Comparison of ENCODE assay signal across 1 fruit fly cellular context in genomic region chr3L:12843056-12843799, dm6.
TF ChIP-seq lines count a peak whose summit lies in the region.

Gene nebu, minus strand, starts transcription at chr3L:12843106.

TF ChIP-seq in whole organism, embryonic, 481 proteins besides CTCF, POLR2A, EP300 and RAD21 (continued from another document and continues in another):
- TF ChIP-seq az2 (GFP tag; optimal IDR thresholded peaks at IDR 0.05; lab: Kevin White, UChicago) (peak; percentile 93), CG16813 (GFP tag; IDR thresholded peaks at IDR 0.05; lab: Robert Waterston, UW; ENCODE audit: partially characterized antibody) (no peak), gce (GFP tag; IDR thresholded peaks at IDR 0.05; lab: Robert Waterston, UW) (peak; percentile 92; the same call in 2 of the 3 replicates), Myb (GFP tag; optimal IDR thresholded peaks at IDR 0.05; lab: Kevin White, UChicago) (peak; percentile 89), bcd (GFP tag; optimal IDR thresholded peaks at IDR 0.05; lab: Kevin White, UChicago) (peak; percentile 97), grau (tag; optimal IDR thresholded peaks at IDR 0.05; lab: Kevin White, UChicago) (peak; percentile 96), gcm (GFP tag; optimal IDR thresholded peaks at IDR 0.05; lab: Kevin White, UChicago) (peak; percentile 89), CG14050 (GFP tag; IDR thresholded peaks at IDR 0.05; lab: Robert Waterston, UW) (peak; percentile 94), CG15479 (GFP tag; optimal IDR thresholded peaks at IDR 0.05; lab: Kevin White, UChicago) (no peak), Usf (GFP tag; optimal IDR thresholded peaks at IDR 0.05; lab: Kevin White, UChicago) (peak; percentile 92), vnd (GFP tag; IDR thresholded peaks at IDR 0.05; lab: Robert Waterston, UW; ENCODE audit: partially characterized antibody) (no peak), fd102C (GFP tag; optimal IDR thresholded peaks at IDR 0.05; lab: Kevin White, UChicago) (peak; percentile 5), dmrt11E (tag; optimal IDR thresholded peaks at IDR 0.05; lab: Kevin White, UChicago) (peak; percentile 78), fd3F (GFP tag; optimal IDR thresholded peaks at IDR 0.05; lab: Kevin White, UChicago) (peak; percentile 96), CG15601 (tag; optimal IDR thresholded peaks at IDR 0.05; lab: Kevin White, UChicago) (peak; percentile 75), pzg (GFP tag; optimal IDR thresholded peaks at IDR 0.05; lab: Kevin White, UChicago) (peak; percentile 33), CG30403 (GFP tag; optimal IDR thresholded peaks at IDR 0.05; lab: Kevin White, UChicago) (peak; percentile 96), tgo (GFP tag; IDR thresholded peaks at IDR 0.05; lab: Robert Waterston, UW) (peak; percentile 96), Rx (GFP tag; IDR thresholded peaks at IDR 0.05; lab: Robert Waterston, UW) (no peak; the same call in 1 of the 2 replicates), CG7928 (GFP tag; optimal IDR thresholded peaks at IDR 0.05; lab: Kevin White, UChicago) (peak; percentile 78), Optix (GFP tag; IDR thresholded peaks at IDR 0.05; lab: Robert Waterston, UW) (no peak), gcm2 (GFP tag; optimal IDR thresholded peaks at IDR 0.05; lab: Kevin White, UChicago) (peak; percentile 93), Drgx (GFP tag; IDR thresholded peaks at IDR 0.05; lab: Robert Waterston, UW) (peak; percentile 97), CG8478 (optimal IDR thresholded peaks at IDR 0.05; lab: Kevin White, UChicago) (no peak), seq (GFP tag; IDR thresholded peaks at IDR 0.05; lab: Robert Waterston, UW) (peak; percentile 94), nmo (GFP tag; optimal IDR thresholded peaks at IDR 0.05; lab: Kevin White, UChicago) (peak; percentile 88), ab (GFP tag; optimal IDR thresholded peaks at IDR 0.05; lab: Kevin White, UChicago) (peak; percentile 95), zfh2 (GFP tag; optimal IDR thresholded peaks at IDR 0.05; lab: Kevin White, UChicago) (peak; percentile 98), CG9215 (GFP tag; IDR thresholded peaks at IDR 0.05; lab: Robert Waterston, UW) (peak; percentile 94), zf30C (GFP tag; optimal IDR thresholded peaks at IDR 0.05; lab: Kevin White, UChicago) (peak; percentile 89), CG1603 (tag; optimal IDR thresholded peaks at IDR 0.05; lab: Kevin White, UChicago) (peak; percentile 91), CG14965 (GFP tag; optimal IDR thresholded peaks at IDR 0.05; lab: Kevin White, UChicago; ENCODE audit: borderline replicate concordance) (peak; percentile 81), Kr (GFP tag; optimal IDR thresholded peaks at IDR 0.05; lab: Kevin White, UChicago) (no peak), E2f1 (GFP tag; IDR thresholded peaks at IDR 0.05; lab: Robert Waterston, UW) (peak; percentile 97), CG33557 (GFP tag; optimal IDR thresholded peaks at IDR 0.05; lab: Kevin White, UChicago) (peak; percentile 47), CG17186 (GFP tag; optimal IDR thresholded peaks at IDR 0.05; lab: Kevin White, UChicago) (peak; percentile 52), CG10147 (GFP tag; optimal IDR thresholded peaks at IDR 0.05; lab: Kevin White, UChicago) (peak; percentile 96), CG9727 (GFP tag; optimal IDR thresholded peaks at IDR 0.05; lab: Kevin White, UChicago) (peak; percentile 96), CG13894 (tag; optimal IDR thresholded peaks at IDR 0.05; lab: Kevin White, UChicago) (peak; percentile 98), Hr3 (GFP tag; optimal IDR thresholded peaks at IDR 0.05; lab: Kevin White, UChicago) (peak; percentile 93), dm (GFP tag; optimal IDR thresholded peaks at IDR 0.05; lab: Kevin White, UChicago) (peak; percentile 88), CG7357 (GFP tag; IDR thresholded peaks at IDR 0.05; lab: Robert Waterston, UW) (peak; percentile 88), CG1024 (GFP tag; IDR thresholded peaks at IDR 0.05; lab: Robert Waterston, UW) (peak; percentile 85), Dip2 (GFP tag; IDR thresholded peaks at IDR 0.05; lab: Robert Waterston, UW) (peak; percentile 69; the same call in 1 of the 2 replicates), repo (GFP tag; optimal IDR thresholded peaks at IDR 0.05; lab: Kevin White, UChicago) (peak; percentile 94), CG7963 (GFP tag; IDR thresholded peaks at IDR 0.05; lab: Robert Waterston, UW; ENCODE audit: partially characterized antibody) (no peak), crol (GFP tag; IDR thresholded peaks at IDR 0.05; lab: Robert Waterston, UW) (peak; percentile 61), bsh (GFP tag; optimal IDR thresholded peaks at IDR 0.05; lab: Kevin White, UChicago) (peak; percentile 92), Neu2 (GFP tag; optimal IDR thresholded peaks at IDR 0.05; lab: Kevin White, UChicago; ENCODE audit: borderline replicate concordance) (peak; percentile 89), ERR (GFP tag; optimal IDR thresholded peaks at IDR 0.05; lab: Kevin White, UChicago) (peak; percentile 97), HLH4C (GFP tag; IDR thresholded peaks at IDR 0.05; lab: Robert Waterston, UW; ENCODE audit: partially characterized antibody) (no peak), Dip3 (GFP tag; optimal IDR thresholded peaks at IDR 0.05; lab: Kevin White, UChicago) (peak; percentile 98), otp (GFP tag; IDR thresholded peaks at IDR 0.05; lab: Robert Waterston, UW) (peak; percentile 92), ind (GFP tag; optimal IDR thresholded peaks at IDR 0.05; lab: Kevin White, UChicago) (peak; percentile 97), Doc3 (GFP tag; IDR thresholded peaks at IDR 0.05; lab: Robert Waterston, UW; ENCODE audit: partially characterized antibody) (no peak), CG18011 (GFP tag; optimal IDR thresholded peaks at IDR 0.05; lab: Kevin White, UChicago) (peak; percentile 85), Scr (GFP tag; IDR thresholded peaks at IDR 0.05; lab: Robert Waterston, UW; ENCODE audit: partially characterized antibody) (no peak), Mrtf (GFP tag; IDR thresholded peaks at IDR 0.05; lab: Robert Waterston, UW) (peak; percentile 96), nom (GFP tag; optimal IDR thresholded peaks at IDR 0.05; lab: Kevin White, UChicago) (peak; percentile 92), usp (GFP tag; optimal IDR thresholded peaks at IDR 0.05; lab: Kevin White, UChicago) (no peak), sc (optimal IDR thresholded peaks at IDR 0.05; lab: Kevin White, UChicago) (no peak), sc (GFP tag; optimal IDR thresholded peaks at IDR 0.05; lab: Kevin White, UChicago) (peak; percentile 76), CG12071 (GFP tag; optimal IDR thresholded peaks at IDR 0.05; lab: Kevin White, UChicago) (peak; percentile 96), gt (GFP tag; IDR thresholded peaks at IDR 0.05; lab: Robert Waterston, UW) (no peak; the same call in none of the 2 replicates), CG5180 (GFP tag; optimal IDR thresholded peaks at IDR 0.05; lab: Kevin White, UChicago) (peak; percentile 84), CG10565 (GFP tag; optimal IDR thresholded peaks at IDR 0.05; lab: Kevin White, UChicago) (peak; percentile 83), bigmax (GFP tag; optimal IDR thresholded peaks at IDR 0.05; lab: Kevin White, UChicago) (peak; percentile 22), ash1 (GFP tag; optimal IDR thresholded peaks at IDR 0.05; lab: Kevin White, UChicago) (peak; percentile 84), Adf1 (GFP tag; IDR thresholded peaks at IDR 0.05; lab: Robert Waterston, UW) (peak; percentile 89), corto (GFP tag; optimal IDR thresholded peaks at IDR 0.05; lab: Kevin White, UChicago) (peak; percentile 98), Fer2 (tag; optimal IDR thresholded peaks at IDR 0.05; lab: Kevin White, UChicago) (peak; percentile 92), Six4 (GFP tag; optimal IDR thresholded peaks at IDR 0.05; lab: Kevin White, UChicago) (peak; percentile 89), fd64A (GFP tag; optimal IDR thresholded peaks at IDR 0.05; lab: Kevin White, UChicago) (peak; percentile 48), CG2120 (GFP tag; optimal IDR thresholded peaks at IDR 0.05; lab: Kevin White, UChicago) (peak; percentile 99), CG13287 (GFP tag; IDR thresholded peaks at IDR 0.05; lab: Robert Waterston, UW; ENCODE audit: partially characterized antibody) (0 out of 2 replicates have a peak, but pooled peaks have one; percentile 15), CG12219 (GFP tag; optimal IDR thresholded peaks at IDR 0.05; lab: Kevin White, UChicago) (peak; percentile 93), gsb (GFP tag; IDR thresholded peaks at IDR 0.05; lab: Robert Waterston, UW) (peak; percentile 96), br (optimal IDR thresholded peaks at IDR 0.05; lab: Kevin White, UChicago) (no peak), Atf3 (GFP tag; optimal IDR thresholded peaks at IDR 0.05; lab: Kevin White, UChicago) (peak; percentile 87), salm (tag; optimal IDR thresholded peaks at IDR 0.05; lab: Kevin White, UChicago) (peak; percentile 84), MBD-R2 (GFP tag; IDR thresholded peaks at IDR 0.05; lab: Robert Waterston, UW) (peak; percentile 96), pros (GFP tag; optimal IDR thresholded peaks at IDR 0.05; lab: Kevin White, UChicago) (no peak), CG10267 (tag; optimal IDR thresholded peaks at IDR 0.05; lab: Kevin White, UChicago) (peak; percentile 85), CG10979 (tag; optimal IDR thresholded peaks at IDR 0.05; lab: Kevin White, UChicago) (peak; percentile 86), Meics (GFP tag; optimal IDR thresholded peaks at IDR 0.05; lab: Kevin White, UChicago) (peak; percentile 98), sd (tag; optimal IDR thresholded peaks at IDR 0.05; lab: Kevin White, UChicago) (peak; percentile 91), Bteb2 (GFP tag; optimal IDR thresholded peaks at IDR 0.05; lab: Kevin White, UChicago) (peak; percentile 98), CG4707 (GFP tag; optimal IDR thresholded peaks at IDR 0.05; lab: Kevin White, UChicago) (peak; percentile 62), wdn (GFP tag; IDR thresholded peaks at IDR 0.05; lab: Robert Waterston, UW) (peak; percentile 97), inv (GFP tag; IDR thresholded peaks at IDR 0.05; lab: Robert Waterston, UW; ENCODE audit: partially characterized antibody) (no peak), CG11695 (GFP tag; IDR thresholded peaks at IDR 0.05; lab: Robert Waterston, UW) (peak; percentile 96), HLH3B (GFP tag; IDR thresholded peaks at IDR 0.05; lab: Robert Waterston, UW) (peak; percentile 96), CG9932 (GFP tag; IDR thresholded peaks at IDR 0.05; lab: Robert Waterston, UW) (peak; percentile 98), Tbp (GFP tag; optimal IDR thresholded peaks at IDR 0.05; lab: Kevin White, UChicago) (no peak), tx (GFP tag; optimal IDR thresholded peaks at IDR 0.05; lab: Kevin White, UChicago) (peak; percentile 96), lab (GFP tag; optimal IDR thresholded peaks at IDR 0.05; lab: Kevin White, UChicago) (peak; percentile 99), CG6813 (GFP tag; optimal IDR thresholded peaks at IDR 0.05; lab: Kevin White, UChicago) (peak; percentile 95), CG12769 (tag; optimal IDR thresholded peaks at IDR 0.05; lab: Kevin White, UChicago) (peak; percentile 98), CG3065 (GFP tag; optimal IDR thresholded peaks at IDR 0.05; lab: Kevin White, UChicago) (peak; percentile 81), CG12236 (GFP tag; optimal IDR thresholded peaks at IDR 0.05; lab: Kevin White, UChicago) (peak; percentile 82), sqz (GFP tag; optimal IDR thresholded peaks at IDR 0.05; lab: Kevin White, UChicago) (peak; percentile 72), Hmr (GFP tag; optimal IDR thresholded peaks at IDR 0.05; lab: Kevin White, UChicago) (peak; percentile 99), CG15514 (GFP tag; optimal IDR thresholded peaks at IDR 0.05; lab: Kevin White, UChicago) (peak; percentile 93), Doc2 (GFP tag; IDR thresholded peaks at IDR 0.05; lab: Robert Waterston, UW) (no peak), Oli (tag; optimal IDR thresholded peaks at IDR 0.05; lab: Kevin White, UChicago) (peak; percentile 95), CG17359 (tag; optimal IDR thresholded peaks at IDR 0.05; lab: Kevin White, UChicago) (peak; percentile 95), yki (optimal IDR thresholded peaks at IDR 0.05; lab: Kevin White, UChicago) (no peak), Side (GFP tag; optimal IDR thresholded peaks at IDR 0.05; lab: Kevin White, UChicago) (peak; percentile 97), dpn (GFP tag; optimal IDR thresholded peaks at IDR 0.05; lab: Kevin White, UChicago) (peak; percentile 97), CG6689 (GFP tag; IDR thresholded peaks at IDR 0.05; lab: Robert Waterston, UW) (peak; percentile 94; the same call in 1 of the 2 replicates), CG6791 (GFP tag; IDR thresholded peaks at IDR 0.05; lab: Robert Waterston, UW; ENCODE audit: partially characterized antibody) (no peak), fu2 (GFP tag; optimal IDR thresholded peaks at IDR 0.05; lab: Kevin White, UChicago) (peak; percentile 98), Med (GFP tag; lab: Kevin White, UChicago) (peak; percentile 99), CG3726 (GFP tag; IDR thresholded peaks at IDR 0.05; lab: Robert Waterston, UW) (no peak; the same call in 2 of the 3 replicates), CG8924 (tag; optimal IDR thresholded peaks at IDR 0.05; lab: Kevin White, UChicago) (peak; percentile 96), CG13624 (GFP tag; optimal IDR thresholded peaks at IDR 0.05; lab: Kevin White, UChicago) (peak; percentile 98), CG17912 (GFP tag; optimal IDR thresholded peaks at IDR 0.05; lab: Kevin White, UChicago) (no peak), CG7556 (GFP tag; optimal IDR thresholded peaks at IDR 0.05; lab: Kevin White, UChicago) (peak; percentile 97), twi (tag; optimal IDR thresholded peaks at IDR 0.05; lab: Kevin White, UChicago) (peak; percentile 76), shn (GFP tag; optimal IDR thresholded peaks at IDR 0.05; lab: Kevin White, UChicago) (peak; percentile 93), HLH54F (GFP tag; optimal IDR thresholded peaks at IDR 0.05; lab: Kevin White, UChicago) (peak; percentile 98), Lhr (GFP tag; optimal IDR thresholded peaks at IDR 0.05; lab: Kevin White, UChicago) (peak; percentile 59), Abd-B (GFP tag; optimal IDR thresholded peaks at IDR 0.05; lab: Kevin White, UChicago) (no peak), CG8281 (tag; optimal IDR thresholded peaks at IDR 0.05; lab: Kevin White, UChicago) (peak; percentile 65), NK7.1 (GFP tag; optimal IDR thresholded peaks at IDR 0.05; lab: Kevin White, UChicago) (peak; percentile 95), CG16815 (GFP tag; optimal IDR thresholded peaks at IDR 0.05; lab: Kevin White, UChicago) (peak; percentile 92), CG9876 (GFP tag; optimal IDR thresholded peaks at IDR 0.05; lab: Kevin White, UChicago) (peak; percentile 92), CG12391 (tag; optimal IDR thresholded peaks at IDR 0.05; lab: Kevin White, UChicago) (peak; percentile 96), Jarid2 (GFP tag; optimal IDR thresholded peaks at IDR 0.05; lab: Kevin White, UChicago) (peak; percentile 81), CG2889 (GFP tag; IDR thresholded peaks at IDR 0.05; lab: Robert Waterston, UW) (peak; percentile 94)
